Fruit fly (Drosophila melanogaster) whole organism, embryonic: ENCODE data around the gene mRRF1.

Source experiments
- Ada2b ChIP-seq: fragments of 200-800 bp; sonication (Bioruptor generic); IDR thresholded peaks from 2 replicates; pipeline ENCODE4 v1.3.6; 2022; ENCODE audit warnings: missing biosample characterization, missing genetic modification characterization
- Asciz ChIP-seq: fragments of 200-800 bp; sonication (Bioruptor generic); optimal IDR thresholded peaks from 2 replicates; lab custom pipeline; 2017; ENCODE audit warnings: missing biosample characterization, mild to moderate bottlenecking, missing genetic modification characterization, missing genetic modification reagents
- CG11247 ChIP-seq: fragments of 200-800 bp; sonication (Bioruptor generic); IDR thresholded peaks from 2 replicates; pipeline ENCODE4 v1.3.6; 2022; ENCODE audit warnings: missing biosample characterization, missing genetic modification characterization
- CG11398 ChIP-seq: fragments of 200-800 bp; sonication (Bioruptor generic); optimal IDR thresholded peaks from 2 replicates; lab custom pipeline; 2016; ENCODE audit warnings: missing biosample characterization, missing genetic modification characterization
- CG12104 ChIP-seq: fragments of 200-800 bp; sonication (Bioruptor generic); optimal IDR thresholded peaks from 3 replicates; lab custom pipeline; 2016; ENCODE audit warnings: missing biosample characterization, missing genetic modification characterization
- CG12236 ChIP-seq: fragments of 200-800 bp; sonication (Bioruptor generic); optimal IDR thresholded peaks from 2 replicates; lab custom pipeline; 2016; ENCODE audit warnings: missing biosample characterization, missing genetic modification characterization
- CG12744 ChIP-seq: fragments of 200-800 bp; sonication (Bioruptor generic); optimal IDR thresholded peaks from 2 replicates; lab custom pipeline; 2016; ENCODE audit warnings: missing biosample characterization, missing genetic modification characterization
- CG13775 ChIP-seq: fragments of 200-800 bp; sonication (Bioruptor generic); optimal IDR thresholded peaks from 3 replicates; lab custom pipeline; 2017; ENCODE audit warnings: missing biosample characterization, mild to moderate bottlenecking, missing genetic modification characterization
- CG14050 ChIP-seq: fragments of 200-800 bp; sonication (Bioruptor generic); IDR thresholded peaks from 3 replicates; pipeline ENCODE4 v1.3.6; 2022; ENCODE audit warnings: missing biosample characterization, missing genetic modification characterization
- CG14441 ChIP-seq: fragments of 200-800 bp; sonication (Bioruptor generic); IDR thresholded peaks from 2 replicates; pipeline ENCODE4 v1.3.6; 2022; ENCODE audit warnings: missing biosample characterization, missing genetic modification characterization
- CG16813 ChIP-seq: fragments of 200-800 bp; sonication (Bioruptor generic); IDR thresholded peaks from 3 replicates; pipeline ENCODE4 v1.3.6; 2022; ENCODE audit warnings: missing biosample characterization, missing genetic modification characterization; ENCODE audit not compliant: partially characterized antibody
- CG16863 ChIP-seq: fragments of 200-800 bp; sonication (Bioruptor generic); optimal IDR thresholded peaks from 3 replicates; lab custom pipeline; 2016; ENCODE audit warnings: missing biosample characterization, missing genetic modification characterization
- CG17359 ChIP-seq: fragments of 200-800 bp; sonication (Bioruptor generic); optimal IDR thresholded peaks from 3 replicates; lab custom pipeline; 2018; ENCODE audit warnings: missing biosample characterization, mild to moderate bottlenecking, missing genetic modification characterization, moderate library complexity
- CG18262 ChIP-seq: fragments of 200-800 bp; optimal IDR thresholded peaks from 3 replicates; lab custom pipeline; 2019; ENCODE audit warnings: missing biosample characterization, mild to moderate bottlenecking, missing genetic modification characterization, moderate library complexity
- CG1832 ChIP-seq: fragments of 200-800 bp; sonication (Bioruptor generic); optimal IDR thresholded peaks from 2 replicates; lab custom pipeline; 2017; ENCODE audit warnings: missing biosample characterization, mild to moderate bottlenecking, missing genetic modification characterization, inconsistent platforms
- CG3726 ChIP-seq: fragments of 200-800 bp; sonication (Bioruptor generic); IDR thresholded peaks from 3 replicates; pipeline ENCODE4, ENCODE4 v1.3.6; 2022; ENCODE audit warnings: missing biosample characterization, missing genetic modification characterization
- CG43689 ChIP-seq: fragments of 200-800 bp; sonication (Bioruptor generic); IDR thresholded peaks from 2 replicates; pipeline ENCODE4 v1.3.6; 2022; ENCODE audit warnings: missing biosample characterization, missing genetic modification characterization
- CG4617 ChIP-seq: fragments of 200-800 bp; sonication (Bioruptor generic); optimal IDR thresholded peaks from 3 replicates; lab custom pipeline; 2016; ENCODE audit warnings: missing biosample characterization, missing genetic modification characterization, borderline replicate concordance
- CG4820 ChIP-seq: fragments of 200-800 bp; sonication (Bioruptor generic); optimal IDR thresholded peaks from 3 replicates; lab custom pipeline; 2016; ENCODE audit warnings: missing biosample characterization, missing genetic modification characterization
- CG6254 ChIP-seq: fragments of 200-800 bp; sonication (Bioruptor generic); optimal IDR thresholded peaks from 3 replicates; lab custom pipeline; 2017; ENCODE audit warnings: mild to moderate bottlenecking, missing biosample characterization, missing genetic modification reagents, missing genetic modification characterization
- CG7372 ChIP-seq: fragments of 200-800 bp; sonication (Bioruptor generic); IDR thresholded peaks from 2 replicates; pipeline ENCODE4 v1.3.6; 2022; ENCODE audit warnings: missing biosample characterization, missing genetic modification characterization
- CG7745 ChIP-seq: fragments of 200-800 bp; sonication (Bioruptor generic); optimal IDR thresholded peaks from 2 replicates; lab custom pipeline; 2018; ENCODE audit warnings: missing biosample characterization, mild to moderate bottlenecking, missing genetic modification characterization, moderate library complexity
- CG7839 ChIP-seq: fragments of 200-800 bp; sonication (Bioruptor generic); optimal IDR thresholded peaks from 3 replicates; lab custom pipeline; 2018; ENCODE audit warnings: missing biosample characterization, mild to moderate bottlenecking, missing genetic modification characterization, moderate library complexity
- CG8281 ChIP-seq: fragments of 200-800 bp; sonication (Bioruptor generic); optimal IDR thresholded peaks from 2 replicates; lab custom pipeline; 2018; ENCODE audit warnings: missing biosample characterization, mild to moderate bottlenecking, missing genetic modification characterization, moderate library complexity
- CHES-1-like ChIP-seq: fragments of 200-800 bp; sonication (Bioruptor generic); optimal IDR thresholded peaks from 2 replicates; lab custom pipeline; 2016; ENCODE audit warnings: missing biosample characterization, missing genetic modification characterization
- CTCF ChIP-seq: fragments of 200-800 bp; sonication (Bioruptor generic); optimal IDR thresholded peaks from 2 replicates; lab custom pipeline; 2017; ENCODE audit warnings: missing biosample characterization, mild to moderate bottlenecking, missing genetic modification characterization, moderate library complexity
- Camta ChIP-seq: fragments of 200-800 bp; sonication (Bioruptor generic); optimal IDR thresholded peaks from 2 replicates; lab custom pipeline; 2016; ENCODE audit warnings: missing biosample characterization, missing genetic modification characterization
- Dll ChIP-seq: fragments of 200-800 bp; sonication (Bioruptor generic); IDR thresholded peaks from 4 replicates; pipeline ENCODE4 v1.3.6; 2022; ENCODE audit warnings: missing biosample characterization, missing genetic modification characterization; ENCODE audit not compliant: partially characterized antibody
- Doc2 ChIP-seq: fragments of 200-800 bp; sonication (Bioruptor generic); IDR thresholded peaks from 2 replicates; pipeline ENCODE4 v1.3.6; 2022; ENCODE audit warnings: missing biosample characterization, missing genetic modification characterization
- Hr51 ChIP-seq, 2 experiments: fragments of 200-800 bp; sonication (Bioruptor generic); optimal IDR thresholded peaks; 2 replicates in 1 of 2; 3 replicates in 1 of 2; lab custom pipeline; 2016 to 2018; ENCODE audit warnings: missing biosample characterization in 2 of 2, missing genetic modification characterization in 2 of 2, mild to moderate bottlenecking in 1 of 2, moderate library complexity in 1 of 2
- Med ChIP-seq: fragments of 200-800 bp; sonication (Bioruptor generic); peaks from one replicate; lab custom pipeline; 2016; ENCODE audit warnings: missing biosample characterization, missing genetic modification characterization, mild to moderate bottlenecking, inconsistent platforms, moderate library complexity
- NC2α ChIP-seq: fragments of 200-800 bp; sonication (Bioruptor generic); optimal IDR thresholded peaks from 2 replicates; lab custom pipeline; 2016; ENCODE audit warnings: missing biosample characterization, missing genetic modification characterization
- Sox100B ChIP-seq: fragments of 200-800 bp; sonication (Bioruptor generic); optimal IDR thresholded peaks from 3 replicates; lab custom pipeline; 2018; ENCODE audit warnings: missing biosample characterization, mild to moderate bottlenecking, missing genetic modification characterization
- Tbp ChIP-seq: fragments of >200 bp; optimal IDR thresholded peaks from 2 replicates; lab custom pipeline; 2018; ENCODE audit warnings: missing biosample characterization, missing genetic modification characterization
- ab ChIP-seq: fragments of 200-800 bp; sonication (Bioruptor generic); optimal IDR thresholded peaks from 2 replicates; lab custom pipeline; 2016; ENCODE audit warnings: missing biosample characterization, missing genetic modification characterization
- bigmax ChIP-seq: fragments of 200-800 bp; sonication (Bioruptor generic); optimal IDR thresholded peaks from 2 replicates; lab custom pipeline; 2018; ENCODE audit warnings: missing biosample characterization, mild to moderate bottlenecking, missing genetic modification characterization
- dan ChIP-seq: fragments of 200-800 bp; sonication (Bioruptor generic); IDR thresholded peaks from 2 replicates; pipeline ENCODE4 v1.3.6; 2022; ENCODE audit warnings: missing biosample characterization, missing genetic modification characterization
- dimm ChIP-seq: fragments of 200-800 bp; sonication (Bioruptor generic); IDR thresholded peaks from 2 replicates; pipeline ENCODE4 v1.3.6; 2022; ENCODE audit warnings: missing biosample characterization, missing genetic modification characterization
- dpn ChIP-seq, 2 experiments: fragments of 200-800 bp; sonication (Bioruptor generic); optimal IDR thresholded peaks; 3 replicates each; lab custom pipeline; 2016; ENCODE audit warnings: missing biosample characterization in 2 of 2, missing genetic modification characterization in 2 of 2
- gem ChIP-seq: fragments of 200-800 bp; sonication (Bioruptor generic); optimal IDR thresholded peaks from 2 replicates; lab custom pipeline; 2019; ENCODE audit warnings: missing biosample characterization, mild to moderate bottlenecking, missing genetic modification characterization, moderate library complexity
- grau ChIP-seq: fragments of 200-800 bp; optimal IDR thresholded peaks from 3 replicates; lab custom pipeline; 2019; ENCODE audit warnings: missing biosample characterization, mild to moderate bottlenecking, missing genetic modification characterization, moderate library complexity
- gt ChIP-seq: fragments of 200-800 bp; sonication (Bioruptor generic); IDR thresholded peaks from 2 replicates; pipeline ENCODE4 v1.3.6; 2022; ENCODE audit warnings: missing biosample characterization, missing genetic modification characterization
- lab ChIP-seq: fragments of 200-800 bp; sonication (Bioruptor generic); optimal IDR thresholded peaks from 3 replicates; lab custom pipeline; 2017; ENCODE audit warnings: missing biosample characterization, missing genetic modification characterization, mild to moderate bottlenecking, moderate library complexity, missing genetic modification reagents
- mld ChIP-seq: fragments of 200-800 bp; sonication (Bioruptor generic); IDR thresholded peaks from 3 replicates; pipeline ENCODE4 v1.3.6; 2022; ENCODE audit warnings: missing biosample characterization, missing genetic modification characterization; ENCODE audit not compliant: partially characterized antibody
- ranshi ChIP-seq: fragments of 200-800 bp; sonication (Bioruptor generic); IDR thresholded peaks from 2 replicates; pipeline ENCODE4 v1.3.6; 2022; ENCODE audit warnings: missing biosample characterization, missing genetic modification characterization
- sd ChIP-seq: fragments of 200-800 bp; sonication (Bioruptor generic); optimal IDR thresholded peaks from 3 replicates; lab custom pipeline; 2018; ENCODE audit warnings: missing biosample characterization, mild to moderate bottlenecking, missing genetic modification characterization, moderate library complexity
- so ChIP-seq: fragments of 200-800 bp; sonication (Bioruptor generic); IDR thresholded peaks from 3 replicates; pipeline ENCODE4 v1.3.6; 2022; ENCODE audit warnings: missing biosample characterization, missing genetic modification characterization
- tin ChIP-seq: fragments of 200-800 bp; sonication (Bioruptor generic); optimal IDR thresholded peaks from 3 replicates; lab custom pipeline; 2016; ENCODE audit warnings: missing biosample characterization, missing genetic modification characterization
- vnd ChIP-seq: fragments of 200-800 bp; sonication (Bioruptor generic); IDR thresholded peaks from 3 replicates; pipeline ENCODE4 v1.3.6; 2022; ENCODE audit warnings: missing biosample characterization, missing genetic modification characterization; ENCODE audit not compliant: partially characterized antibody
- wor ChIP-seq: fragments of 200-800 bp; sonication (Bioruptor generic); IDR thresholded peaks from 2 replicates; pipeline ENCODE4 v1.3.6; 2022; ENCODE audit warnings: missing biosample characterization, missing genetic modification characterization

Gene mRRF1

dm6 chr3L:9410754-9411423, 46.7 kb downstream of the mRRF1 start, which contains the start of the genes CG4022 and Cpsf5 (continued):
- no peak for TF ChIP-seq mld
- no peak for TF ChIP-seq CG3726 (GFP tag; lab: Robert Waterston, UW)
- peak; percentile 83 for TF ChIP-seq CG14441 (GFP tag; lab: Robert Waterston, UW)
- TF ChIP-seq CG13775 (GFP tag; lab: Kevin White, UChicago), result peak; percentile 87
- TF ChIP-seq CG11247 (GFP tag; lab: Robert Waterston, UW), result peak; percentile 70
- TF ChIP-seq CG12744, result peak; percentile 62
- TF ChIP-seq CG14050 (GFP tag; lab: Robert Waterston, UW), result peak; percentile 74
- TF ChIP-seq CG8281 (tag; lab: Kevin White, UChicago), result peak; percentile 36
- TF ChIP-seq CG7745 (tag; lab: Kevin White, UChicago), result peak; percentile 99
- TF ChIP-seq CG12236 (GFP tag; lab: Kevin White, UChicago), result no peak
- no peak for TF ChIP-seq vnd (GFP tag; lab: Robert Waterston, UW)
- peak; percentile 88 for TF ChIP-seq lab (GFP tag; lab: Kevin White, UChicago)
- no peak for TF ChIP-seq Tbp (GFP tag; lab: Kevin White, UChicago)
- no peak for TF ChIP-seq CG11398 (GFP tag; lab: Kevin White, UChicago)
- TF ChIP-seq Ada2b, result peak; percentile 78
- peak; percentile 47 for TF ChIP-seq sd (tag; lab: Kevin White, UChicago)
- peak; percentile 45 for TF ChIP-seq ab (GFP tag; lab: Kevin White, UChicago)
- peak; percentile 81 for TF ChIP-seq tin
- peak; percentile 51 for TF ChIP-seq CG6254 (GFP tag; lab: Kevin White, UChicago)
- peak; percentile 85 for TF ChIP-seq CG12104 (GFP tag; lab: Kevin White, UChicago)
- peak; percentile 71; the same call in 1 of the 2 replicates for TF ChIP-seq CG43689
- TF ChIP-seq CG18262 (tag; lab: Kevin White, UChicago), result peak; percentile 84
- peak; percentile 40; the same call in 1 of the 2 replicates for TF ChIP-seq gt
- peak; percentile 52 for TF ChIP-seq Asciz (GFP tag; lab: Kevin White, UChicago)
- TF ChIP-seq dpn (GFP tag; optimal IDR thresholded peaks at IDR 0.05; lab: Kevin White, UChicago), result peak; percentile 66 to 85
- TF ChIP-seq so (GFP tag; lab: Robert Waterston, UW), result peak; percentile 85; the same call in 2 of the 3 replicates
- no peak; the same call in 1 of the 2 replicates for TF ChIP-seq dimm
- TF ChIP-seq CG17359 (tag; lab: Kevin White, UChicago), result peak; percentile 74
- peak; percentile 34 for TF ChIP-seq bigmax (GFP tag; lab: Kevin White, UChicago)
- no peak for TF ChIP-seq CTCF (GFP tag; lab: Kevin White, UChicago)
- TF ChIP-seq CHES-1-like (GFP tag; lab: Kevin White, UChicago), result peak; percentile 60
- peak; percentile 45 for TF ChIP-seq CG16863 (GFP tag; lab: Kevin White, UChicago)
- TF ChIP-seq grau (tag; lab: Kevin White, UChicago), result peak; percentile 86
- no peak for TF ChIP-seq dan
- peak; percentile 61 for TF ChIP-seq CG4820
- TF ChIP-seq Dll (GFP tag; lab: Robert Waterston, UW), result peak; percentile 50
- peak; percentile 82; the same call in 1 of the 2 replicates for TF ChIP-seq ranshi (GFP tag; lab: Robert Waterston, UW)
- TF ChIP-seq Camta (GFP tag; lab: Kevin White, UChicago), result peak; percentile 61
- TF ChIP-seq Doc2 (GFP tag; lab: Robert Waterston, UW), result no peak
- TF ChIP-seq Sox100B (GFP tag; lab: Kevin White, UChicago), result peak; percentile 71
- no peak for TF ChIP-seq NC2α (GFP tag; lab: Kevin White, UChicago)
- no peak for TF ChIP-seq CG1832 (GFP tag; lab: Kevin White, UChicago)
- TF ChIP-seq Hr51 (GFP tag; optimal IDR thresholded peaks at IDR 0.05; lab: Kevin White, UChicago), result peak; percentile 46 to 83
- TF ChIP-seq CG16813, result peak; percentile 48; the same call in 1 of the 3 replicates
- TF ChIP-seq CG7839 (tag; lab: Kevin White, UChicago), result peak; percentile 79
- peak; percentile 65 for TF ChIP-seq wor (GFP tag; lab: Robert Waterston, UW)
- peak; percentile 92 for TF ChIP-seq Med (GFP tag; lab: Kevin White, UChicago)
- TF ChIP-seq gem (tag; lab: Kevin White, UChicago), result peak; percentile 93
- peak; percentile 84 for TF ChIP-seq CG7372 (GFP tag; lab: Robert Waterston, UW)
- TF ChIP-seq CG4617, result peak; percentile 85
